Fruit fly (Drosophila melanogaster) whole organism, prepupa: Measurements from ENCODE around the gene NTPase.

Experiments used
- Blimp-1 ChIP-seq: fragments of 200-800 bp; sonication (Bioruptor generic); optimal IDR thresholded peaks from 3 replicates; lab custom pipeline; 2017; ENCODE audit warnings: missing biosample characterization, missing genetic modification characterization, mild to moderate bottlenecking, moderate library complexity, missing genetic modification reagents
- CG10631 ChIP-seq: fragments of 200-800 bp; sonication (Bioruptor generic); optimal IDR thresholded peaks from 2 replicates; lab custom pipeline; 2016; ENCODE audit warnings: missing biosample characterization, missing genetic modification characterization
- CG10669 ChIP-seq: fragments of 200-800 bp; sonication (Bioruptor generic); optimal IDR thresholded peaks from 3 replicates; lab custom pipeline; 2018; ENCODE audit warnings: missing biosample characterization, mild to moderate bottlenecking, missing genetic modification characterization, moderate library complexity
- CG11294 ChIP-seq: fragments of 200-800 bp; sonication (Bioruptor generic); IDR thresholded peaks from 2 replicates; pipeline ENCODE4 v1.3.6; 2022; ENCODE audit warnings: missing biosample characterization, missing genetic modification characterization
- CG11762 ChIP-seq: fragments of 200-800 bp; sonication (Bioruptor generic); optimal IDR thresholded peaks from 3 replicates; lab custom pipeline; 2016; ENCODE audit warnings: missing biosample characterization, missing genetic modification characterization; ENCODE audit not compliant: insufficient read depth
- CG11902 ChIP-seq: fragments of 200-800 bp; sonication (Bioruptor generic); optimal IDR thresholded peaks from 3 replicates; lab custom pipeline; 2016; ENCODE audit warnings: missing biosample characterization, missing genetic modification characterization
- CG15336 ChIP-seq: fragments of 200-800 bp; sonication (Bioruptor generic); IDR thresholded peaks from 2 replicates; pipeline ENCODE4 v1.3.6; 2022; ENCODE audit warnings: missing biosample characterization, missing genetic modification characterization
- CG1621 ChIP-seq: fragments of 200-800 bp; sonication (Bioruptor generic); optimal IDR thresholded peaks from 3 replicates; lab custom pipeline; 2018; ENCODE audit warnings: missing biosample characterization, mild to moderate bottlenecking, missing genetic modification characterization
- CG31627 ChIP-seq: fragments of 200-800 bp; sonication (Bioruptor generic); optimal IDR thresholded peaks from 3 replicates; lab custom pipeline; 2016; ENCODE audit warnings: missing biosample characterization, missing genetic modification characterization
- CG32006 ChIP-seq: fragments of 200-800 bp; sonication (Bioruptor generic); optimal IDR thresholded peaks from 3 replicates; lab custom pipeline; 2017; ENCODE audit warnings: missing biosample characterization, mild to moderate bottlenecking, missing genetic modification characterization
- CG34406 ChIP-seq: fragments of 200-800 bp; sonication (Bioruptor generic); optimal IDR thresholded peaks from 3 replicates; lab custom pipeline; 2016; ENCODE audit warnings: missing biosample characterization, missing genetic modification characterization
- CG3919 ChIP-seq: fragments of 200-800 bp; sonication (Bioruptor generic); optimal IDR thresholded peaks from 3 replicates; lab custom pipeline; 2016; ENCODE audit warnings: missing biosample characterization, missing genetic modification characterization
- CG4318 ChIP-seq: fragments of 200-800 bp; sonication (Bioruptor generic); optimal IDR thresholded peaks from 3 replicates; lab custom pipeline; 2017; ENCODE audit warnings: missing biosample characterization, mild to moderate bottlenecking, missing genetic modification characterization
- CG6163 ChIP-seq: fragments of 200-800 bp; sonication (Bioruptor generic); IDR thresholded peaks from 3 replicates; pipeline ENCODE4 v1.3.6; 2022; ENCODE audit warnings: missing biosample characterization, missing genetic modification characterization
- CG6276 ChIP-seq: fragments of 200-800 bp; sonication (Bioruptor generic); optimal IDR thresholded peaks from 2 replicates; lab custom pipeline; 2017; ENCODE audit warnings: missing biosample characterization, mild to moderate bottlenecking, missing genetic modification characterization
- CG6808 ChIP-seq: fragments of 200-800 bp; sonication (Bioruptor generic); optimal IDR thresholded peaks from 3 replicates; lab custom pipeline; 2017; ENCODE audit warnings: missing biosample characterization, missing genetic modification characterization, mild to moderate bottlenecking, moderate library complexity, missing genetic modification reagents
- CG6854 ChIP-seq: fragments of 200-800 bp; sonication (Bioruptor generic); optimal IDR thresholded peaks from 2 replicates; lab custom pipeline; 2017; ENCODE audit warnings: missing biosample characterization, mild to moderate bottlenecking, missing genetic modification characterization
- CG7368 ChIP-seq: fragments of 200-800 bp; sonication (Bioruptor generic); optimal IDR thresholded peaks from 3 replicates; lab custom pipeline; 2016; ENCODE audit warnings: missing biosample characterization, missing genetic modification characterization
- CG8119 ChIP-seq: fragments of 200-800 bp; sonication (Bioruptor generic); IDR thresholded peaks from 3 replicates; pipeline ENCODE4 v1.3.6; 2022; ENCODE audit warnings: missing biosample characterization, missing genetic modification characterization
- CG8319 ChIP-seq: fragments of 200-800 bp; sonication (Bioruptor generic); optimal IDR thresholded peaks from 3 replicates; lab custom pipeline; 2016; ENCODE audit warnings: missing biosample characterization, missing genetic modification characterization
- CG8632 ChIP-seq: fragments of 200-800 bp; sonication (Bioruptor generic); optimal IDR thresholded peaks from 3 replicates; lab custom pipeline; 2016; ENCODE audit warnings: missing biosample characterization, missing genetic modification characterization
- CG9139 ChIP-seq: fragments of 200-800 bp; sonication (Bioruptor generic); optimal IDR thresholded peaks from 3 replicates; lab custom pipeline; 2017; ENCODE audit warnings: missing biosample characterization, mild to moderate bottlenecking, missing genetic modification characterization
- Eip78C ChIP-seq: fragments of 200-800 bp; sonication (Bioruptor generic); peaks from one replicate; lab custom pipeline; 2016; ENCODE audit warnings: missing biosample characterization, missing genetic modification characterization
- Eip93F ChIP-seq: fragments of 200-800 bp; sonication (Bioruptor generic); optimal IDR thresholded peaks from 2 replicates; lab custom pipeline; 2016; ENCODE audit warnings: missing biosample characterization, mild to moderate bottlenecking, missing genetic modification characterization
- Ets21C ChIP-seq: fragments of 200-800 bp; sonication (Bioruptor generic); optimal IDR thresholded peaks from 3 replicates; lab custom pipeline; 2016; ENCODE audit warnings: missing biosample characterization, missing genetic modification characterization
- Ets96B ChIP-seq: fragments of 200-800 bp; optimal IDR thresholded peaks from 2 replicates; lab custom pipeline; 2019; ENCODE audit warnings: missing biosample characterization, mild to moderate bottlenecking, missing genetic modification characterization, moderate library complexity
- Gug ChIP-seq: fragments of 200-800 bp; sonication (Bioruptor generic); IDR thresholded peaks from 2 replicates; pipeline ENCODE4 v1.3.6; 2022; ENCODE audit warnings: missing biosample characterization, missing genetic modification characterization
- Hr38 ChIP-seq: sonication (Bioruptor generic); optimal IDR thresholded peaks from 2 replicates; lab custom pipeline; 2016; ENCODE audit warnings: missing biosample characterization, missing genetic modification characterization
- Hr4 ChIP-seq: fragments of 200-800 bp; sonication (Bioruptor generic); optimal IDR thresholded peaks from 3 replicates; lab custom pipeline; 2016; ENCODE audit warnings: missing biosample characterization, missing genetic modification characterization
- Lpt ChIP-seq: fragments of 200-800 bp; sonication (Bioruptor generic); optimal IDR thresholded peaks from 3 replicates; lab custom pipeline; 2016; ENCODE audit warnings: missing biosample characterization, missing genetic modification characterization
- Met ChIP-seq: fragments of 200-800 bp; sonication (Bioruptor generic); optimal IDR thresholded peaks from 3 replicates; lab custom pipeline; 2016; ENCODE audit warnings: missing biosample characterization, missing genetic modification characterization
- Smox ChIP-seq: fragments of 200-800 bp; sonication (Bioruptor generic); optimal IDR thresholded peaks from 3 replicates; lab custom pipeline; 2016; ENCODE audit warnings: missing biosample characterization, missing genetic modification characterization
- Sox102F ChIP-seq: fragments of 200-800 bp; sonication (Bioruptor generic); optimal IDR thresholded peaks from 2 replicates; lab custom pipeline; 2016; ENCODE audit warnings: missing biosample characterization, mild to moderate bottlenecking, missing genetic modification characterization
- Sox15 ChIP-seq: fragments of 200-800 bp; sonication (Bioruptor generic); optimal IDR thresholded peaks from 3 replicates; lab custom pipeline; 2016; ENCODE audit warnings: missing biosample characterization, missing genetic modification characterization
- achi ChIP-seq: fragments of 200-800 bp; sonication (Bioruptor generic); optimal IDR thresholded peaks from 3 replicates; lab custom pipeline; 2016; ENCODE audit warnings: missing biosample characterization, missing genetic modification characterization
- acj6 ChIP-seq: fragments of 200-800 bp; sonication (Bioruptor generic); optimal IDR thresholded peaks from 3 replicates; lab custom pipeline; 2016; ENCODE audit warnings: missing biosample characterization, missing genetic modification characterization
- cyc ChIP-seq: fragments of 200-800 bp; sonication (Bioruptor generic); optimal IDR thresholded peaks from 3 replicates; lab custom pipeline; 2016; ENCODE audit warnings: missing biosample characterization, missing genetic modification characterization
- dac ChIP-seq: fragments of 200-800 bp; sonication (Bioruptor generic); optimal IDR thresholded peaks from 2 replicates; lab custom pipeline; 2017; ENCODE audit warnings: missing biosample characterization, mild to moderate bottlenecking, missing genetic modification characterization
- dsx ChIP-seq: fragments of 200-800 bp; optimal IDR thresholded peaks from 3 replicates; lab custom pipeline; 2019; ENCODE audit warnings: missing biosample characterization, mild to moderate bottlenecking, missing genetic modification characterization, moderate library complexity; ENCODE audit not compliant: poor library complexity, severe bottlenecking
- eg ChIP-seq: fragments of 200-800 bp; sonication (Bioruptor generic); IDR thresholded peaks from 3 replicates; pipeline ENCODE4 v1.3.6; 2022; ENCODE audit warnings: missing biosample characterization, missing genetic modification characterization
- fd59A ChIP-seq: fragments of 200-800 bp; sonication (Bioruptor generic); optimal IDR thresholded peaks from 2 replicates; lab custom pipeline; 2017; ENCODE audit warnings: missing biosample characterization, mild to moderate bottlenecking, missing genetic modification characterization, missing genetic modification reagents
- fkh ChIP-seq: fragments of 200-800 bp; sonication (Bioruptor generic); optimal IDR thresholded peaks from 3 replicates; lab custom pipeline; 2017; ENCODE audit warnings: missing biosample characterization, mild to moderate bottlenecking, missing genetic modification characterization, moderate library complexity
- net ChIP-seq: fragments of 200-800 bp; sonication (Bioruptor generic); optimal IDR thresholded peaks from 3 replicates; lab custom pipeline; 2016; ENCODE audit warnings: missing biosample characterization, missing genetic modification characterization
- salr ChIP-seq, 2 experiments: fragments of 200-800 bp; sonication (Bioruptor generic); optimal IDR thresholded peaks; 3 replicates each; lab custom pipeline; 2016 to 2018; ENCODE audit warnings: missing biosample characterization in 2 of 2, missing genetic modification characterization in 2 of 2, mild to moderate bottlenecking in 1 of 2
- spab ChIP-seq: fragments of 200-800 bp; sonication (Bioruptor generic); optimal IDR thresholded peaks from 2 replicates; lab custom pipeline; 2017; ENCODE audit warnings: missing biosample characterization, mild to moderate bottlenecking, missing genetic modification characterization, missing genetic modification reagents
- svp ChIP-seq: fragments of 200-800 bp; sonication (Bioruptor generic); peaks from one replicate; lab custom pipeline; 2016; ENCODE audit warnings: missing biosample characterization, missing genetic modification characterization
- topi ChIP-seq: fragments of 200-800 bp; sonication (Bioruptor generic); optimal IDR thresholded peaks from 3 replicates; lab custom pipeline; 2016; ENCODE audit warnings: missing biosample characterization, missing genetic modification characterization
- vri ChIP-seq: fragments of 200-800 bp; sonication (Bioruptor generic); optimal IDR thresholded peaks from 3 replicates; lab custom pipeline; 2016; ENCODE audit warnings: missing biosample characterization, mild to moderate bottlenecking, missing genetic modification characterization

Gene NTPase

DNA sequence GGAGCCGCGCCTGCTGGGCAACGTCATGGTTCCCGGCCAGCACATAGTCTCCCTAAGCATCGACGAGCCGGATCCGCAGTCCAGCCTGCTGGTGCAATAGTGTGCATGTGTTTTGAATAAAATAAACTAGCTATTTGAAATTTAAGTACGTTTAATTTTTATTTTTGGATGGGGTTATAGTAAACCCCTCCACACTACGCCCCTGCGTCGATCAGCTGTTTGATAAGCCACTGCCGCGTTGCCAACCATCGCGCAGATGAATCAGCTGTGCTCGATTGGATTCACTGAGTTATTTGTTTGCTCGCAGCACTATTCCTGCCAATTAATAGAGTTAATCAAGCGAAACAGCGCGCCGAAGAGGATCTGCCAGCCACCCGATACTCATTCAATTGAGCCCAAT lies 6.8 kb downstream of the NTPase start, which contains the start of gene RabGGTb (continued):
- TF ChIP-seq cyc (GFP tag; lab: Kevin White, UChicago) (peak; percentile 50), CG34406 (peak; percentile 48), Blimp-1 (GFP tag; lab: Kevin White, UChicago) (no peak), CG4318 (GFP tag; lab: Kevin White, UChicago) (no peak), CG31627 (GFP tag; lab: Kevin White, UChicago) (peak; percentile 60), CG3919 (peak; percentile 57), eg (GFP tag; lab: Robert Waterston, UW) (peak; percentile 85), CG10669 (GFP tag; lab: Kevin White, UChicago) (peak; percentile 17), topi (GFP tag; lab: Kevin White, UChicago) (peak; percentile 54), CG6163 (GFP tag; lab: Robert Waterston, UW) (peak; percentile 86), CG32006 (peak; percentile 56), Sox102F (peak; percentile 44), net (GFP tag; lab: Kevin White, UChicago) (peak; percentile 59), vri (GFP tag; lab: Kevin White, UChicago) (peak; percentile 22), fkh (GFP tag; lab: Kevin White, UChicago) (no peak)

DNA sequence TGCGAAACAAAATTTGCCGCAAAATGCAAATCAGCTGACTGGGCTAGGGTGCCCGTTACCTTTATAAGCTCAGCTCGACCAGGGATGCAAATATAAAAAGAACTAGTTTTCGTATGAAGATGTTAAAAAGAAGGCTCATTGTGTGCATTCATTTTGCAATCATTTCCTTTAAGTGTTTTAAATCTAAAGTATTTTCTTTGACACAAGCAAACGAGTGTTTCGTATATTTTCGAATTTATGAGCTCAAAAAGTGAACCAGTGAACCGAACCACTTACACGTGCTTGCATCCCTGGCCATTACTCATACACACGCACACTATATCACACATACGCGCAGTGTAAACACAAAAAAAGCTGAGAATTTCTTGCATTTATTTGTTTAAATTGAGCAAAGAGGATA lies 7.5 kb downstream of the NTPase start, which contains the start of the genes Prx6a and Sbat:
Prx6a (minus strand) TSS at position 45 of the 400 bp plus-strand sequence.
Sbat (plus strand) TSS at position 157 of the 400 bp plus-strand sequence.
- peak; percentile 31 for TF ChIP-seq achi (GFP tag; lab: Kevin White, UChicago)
- TF ChIP-seq vri (GFP tag; lab: Kevin White, UChicago): peak; percentile 2
- no peak for TF ChIP-seq CG6854 (GFP tag; lab: Kevin White, UChicago)
- TF ChIP-seq fd59A (GFP tag; lab: Kevin White, UChicago): peak; percentile 9
- peak; percentile 55 for TF ChIP-seq CG3919
- peak; percentile 53 for TF ChIP-seq CG7368 (GFP tag; lab: Kevin White, UChicago)
- no peak for TF ChIP-seq Hr38 (GFP tag; lab: Kevin White, UChicago)
- no peak for TF ChIP-seq Lpt (GFP tag; lab: Kevin White, UChicago)
- peak; percentile 24 for TF ChIP-seq CG34406
- TF ChIP-seq Ets21C: peak; percentile 55
- no peak for TF ChIP-seq spab
- TF ChIP-seq cyc (GFP tag; lab: Kevin White, UChicago): peak; percentile 77
- peak; percentile 65 for TF ChIP-seq Ets96B (tag; lab: Kevin White, UChicago)
- peak; percentile 70 for TF ChIP-seq Hr4 (GFP tag; lab: Kevin White, UChicago)
- no peak for TF ChIP-seq net (GFP tag; lab: Kevin White, UChicago)
- no peak for TF ChIP-seq CG8119
- no peak for TF ChIP-seq CG6276 (GFP tag; lab: Kevin White, UChicago)
- TF ChIP-seq CG10631 (GFP tag; lab: Kevin White, UChicago): peak; percentile 50
- peak; percentile 74 for TF ChIP-seq acj6 (GFP tag; lab: Kevin White, UChicago)
- peak; percentile 37; the same call in 1 of the 2 replicates for TF ChIP-seq CG11294 (GFP tag; lab: Robert Waterston, UW)
- peak; percentile 22 for TF ChIP-seq CG8632 (GFP tag; lab: Kevin White, UChicago)
- TF ChIP-seq CG8319 (GFP tag; lab: Kevin White, UChicago): peak; percentile 15
- TF ChIP-seq svp (GFP tag; lab: Kevin White, UChicago): peak; percentile 73
- no peak for TF ChIP-seq CG4318 (GFP tag; lab: Kevin White, UChicago)
- peak; percentile 54 for TF ChIP-seq Smox
- TF ChIP-seq CG6808 (GFP tag; lab: Kevin White, UChicago): peak; percentile 43
- TF ChIP-seq Sox15 (GFP tag; lab: Kevin White, UChicago): peak; percentile 58
- peak; percentile 94 for TF ChIP-seq fkh (GFP tag; lab: Kevin White, UChicago)
- TF ChIP-seq Sox102F: peak; percentile 51
- peak; percentile 60 for TF ChIP-seq topi (GFP tag; lab: Kevin White, UChicago)
- peak; percentile 24 for TF ChIP-seq dac
- peak; percentile 58 for TF ChIP-seq CG1621
- peak; percentile 56 for TF ChIP-seq CG11902 (GFP tag; lab: Kevin White, UChicago)
- no peak for TF ChIP-seq CG9139 (GFP tag; lab: Kevin White, UChicago)
- peak; percentile 54 for TF ChIP-seq CG10669 (GFP tag; lab: Kevin White, UChicago)
- TF ChIP-seq dsx (GFP tag; lab: Kevin White, UChicago): peak; percentile 55
- peak; percentile 63 for TF ChIP-seq Gug (GFP tag; lab: Robert Waterston, UW)
- TF ChIP-seq CG11762 (GFP tag; lab: Kevin White, UChicago): no peak
- TF ChIP-seq Eip78C (GFP tag; lab: Kevin White, UChicago): peak; percentile 76
- TF ChIP-seq salr (GFP tag; optimal IDR thresholded peaks at IDR 0.05; lab: Kevin White, UChicago): peak in 1 of 2 experiments; percentile 42
- TF ChIP-seq Eip93F (GFP tag; lab: Kevin White, UChicago): no peak
- TF ChIP-seq CG32006: peak; percentile 51
- TF ChIP-seq CG15336 (GFP tag; lab: Robert Waterston, UW): no peak
- no peak for TF ChIP-seq CG6163 (GFP tag; lab: Robert Waterston, UW)
- peak; percentile 53 for TF ChIP-seq Met
